Worm (Caenorhabditis elegans) whole organism, L3 larva: ENCODE data around the gene sre-42.

Experiments
- daf-12 ChIP-seq: fragments of 150-350 bp; optimal IDR thresholded peaks from 2 replicates; lab custom pipeline; 2014; ENCODE audit warnings: missing biosample characterization, missing genetic modification reagents, missing genetic modification characterization
- fkh-10 ChIP-seq: sonication (generic microtip); optimal IDR thresholded peaks from 2 replicates; lab custom pipeline; 2017; ENCODE audit warnings: missing biosample characterization, missing genetic modification reagents, missing genetic modification characterization
- jun-1 ChIP-seq: fragments of 150-350 bp; optimal IDR thresholded peaks from 2 replicates; lab custom pipeline; 2014; ENCODE audit warnings: missing biosample characterization, missing genetic modification reagents, missing genetic modification characterization
- nfya-1 ChIP-seq: sonication (generic microtip); optimal IDR thresholded peaks from 2 replicates; lab custom pipeline; 2017; ENCODE audit warnings: missing genetic modification characterization, mild to moderate bottlenecking, missing compliant biosample characterization, antibody characterized with exemption, moderate library complexity; ENCODE audit not compliant: insufficient read depth
- pqm-1 ChIP-seq: fragments of 150-350 bp; optimal IDR thresholded peaks from 2 replicates; lab custom pipeline; 2017; ENCODE audit warnings: missing biosample characterization, missing genetic modification characterization, inconsistent platforms
- snpc-4 ChIP-seq: fragments of 150-350 bp; optimal IDR thresholded peaks from 2 replicates; lab custom pipeline; 2014; ENCODE audit warnings: missing biosample characterization, missing genetic modification characterization

- TF ChIP-seq jun-1 (peak; percentile 49), snpc-4 (tag; lab: Kevin White, UChicago) (no peak), nfya-1 (tag; lab: Kevin White, UChicago) (peak; percentile 19), fkh-10 (GFP tag; lab: Kevin White, UChicago) (no peak), pqm-1 (tag; lab: Kevin White, UChicago) (peak; percentile 93), daf-12 (tag; lab: Kevin White, UChicago) (no peak)
Observed at ce11 chrII:12425644-12426222, 39.1 kb upstream of the sre-42 start, which contains the start of gene daf-22.
